Worm (Caenorhabditis elegans) whole organism, L1 larva: Measurements from ENCODE around the gene R166.3.

Source experiments
- C04F5.9 ChIP-seq: sonication (generic microtip); optimal IDR thresholded peaks from 2 replicates; lab custom pipeline; 2016; ENCODE audit warnings: missing genetic modification characterization, missing compliant biosample characterization
- C16A3.4 ChIP-seq: fragments of 150-350 bp; optimal IDR thresholded peaks from 2 replicates; lab custom pipeline; 2014; ENCODE audit warnings: missing biosample characterization, missing genetic modification characterization
- C34B4.2 ChIP-seq: sonication (generic microtip); optimal IDR thresholded peaks from 2 replicates; lab custom pipeline; 2017; ENCODE audit warnings: mild to moderate bottlenecking, missing genetic modification characterization, missing compliant biosample characterization
- F16B12.6 ChIP-seq: fragments of 150-350 bp; optimal IDR thresholded peaks from 2 replicates; lab custom pipeline; 2014; ENCODE audit warnings: missing biosample characterization, missing genetic modification characterization
- alr-1 ChIP-seq: fragments of 200-800 bp; sonication (Bioruptor generic); optimal IDR thresholded peaks from 2 replicates; lab custom pipeline; 2018; ENCODE audit warnings: borderline replicate concordance, mild to moderate bottlenecking, missing genetic modification characterization, missing compliant biosample characterization
- ama-1 ChIP-seq: fragments of 150-350 bp; optimal IDR thresholded peaks from 2 replicates; lab custom pipeline; 2014
- ceh-63 ChIP-seq: fragments of 200-800 bp; sonication (Bioruptor generic); optimal IDR thresholded peaks from 2 replicates; lab custom pipeline; 2018; ENCODE audit warnings: mild to moderate bottlenecking, missing genetic modification characterization, missing compliant biosample characterization
- ceh-8 ChIP-seq: fragments of 200-800 bp; sonication (Bioruptor generic); optimal IDR thresholded peaks from 2 replicates; lab custom pipeline; 2018; ENCODE audit warnings: mild to moderate bottlenecking, missing genetic modification characterization, moderate library complexity, missing compliant biosample characterization
- ceh-88 ChIP-seq: fragments of 200-800 bp; sonication (Bioruptor generic); IDR thresholded peaks from 2 replicates; pipeline ENCODE4 v1.3.6; 2022; ENCODE audit warnings: missing genetic modification characterization, missing compliant biosample characterization
- ceh-90 ChIP-seq: sonication (generic microtip); optimal IDR thresholded peaks from 2 replicates; lab custom pipeline; 2016; ENCODE audit warnings: missing genetic modification characterization, missing compliant biosample characterization
- dpl-1 ChIP-seq, 3 experiments: fragments of 150-350 bp in 2 of 3; sonication (generic microtip) in 1 of 3; optimal IDR thresholded peaks; 2 replicates each; lab custom pipeline; 2014 to 2017; ENCODE audit warnings: missing biosample characterization in 3 of 3, missing genetic modification characterization in 3 of 3, missing genetic modification reagents in 3 of 3
- dsc-1 ChIP-seq: sonication (generic microtip); optimal IDR thresholded peaks from 2 replicates; lab custom pipeline; 2016; ENCODE audit warnings: mild to moderate bottlenecking, missing genetic modification characterization, missing compliant biosample characterization
- efl-1 ChIP-seq, 4 experiments: fragments of 150-350 bp; optimal IDR thresholded peaks in 3 of 4; peaks in 1 of 4; 1 replicate in 1 of 4; 2 replicates in 3 of 4; lab custom pipeline; 2014; ENCODE audit warnings: missing biosample characterization in 2 of 4, missing genetic modification characterization in 2 of 4, missing genetic modification reagents in 2 of 4
- efl-3 ChIP-seq: fragments of 200-800 bp; sonication (Bioruptor generic); optimal IDR thresholded peaks from 2 replicates; lab custom pipeline; 2018; ENCODE audit warnings: mild to moderate bottlenecking, missing genetic modification characterization, missing compliant biosample characterization
- egl-13 ChIP-seq: sonication (generic microtip); optimal IDR thresholded peaks from 2 replicates; lab custom pipeline; 2016; ENCODE audit warnings: missing genotype, missing genetic modification reagents, missing genetic modification characterization, missing compliant biosample characterization
- egl-27 ChIP-seq, 2 experiments: fragments of 150-350 bp in 1 of 2; sonication (generic microtip); optimal IDR thresholded peaks; 3 replicates each; lab custom pipeline; 2017 to 2018; ENCODE audit warnings: missing biosample characterization in 2 of 2, missing genetic modification characterization in 2 of 2, missing genetic modification reagents in 2 of 2
- elt-2 ChIP-seq: sonication (generic microtip); optimal IDR thresholded peaks from 2 replicates; lab custom pipeline; 2016; ENCODE audit warnings: missing genetic modification characterization, mild to moderate bottlenecking, inconsistent platforms, missing compliant biosample characterization, missing genetic modification reagents
- elt-3 ChIP-seq, 6 experiments: fragments of 150-350 bp in 1 of 6; sonication (generic microtip); optimal IDR thresholded peaks; 2 replicates each; lab custom pipeline; 2017 to 2018; ENCODE audit warnings: missing biosample characterization in 6 of 6, missing genetic modification characterization in 6 of 6, inconsistent platforms in 1 of 6
- fkh-8 ChIP-seq: sonication (generic microtip); optimal IDR thresholded peaks from 2 replicates; lab custom pipeline; 2016; ENCODE audit warnings: mild to moderate bottlenecking, missing genetic modification characterization, missing compliant biosample characterization
- grh-1 ChIP-seq: fragments of 200-800 bp; sonication (Bioruptor generic); IDR thresholded peaks from 2 replicates; pipeline ENCODE4 v1.3.6; 2022; ENCODE audit warnings: missing genetic modification reagents, missing genetic modification characterization, missing compliant biosample characterization
- hlh-17 ChIP-seq: fragments of 200-800 bp; sonication (Bioruptor generic); optimal IDR thresholded peaks from 2 replicates; lab custom pipeline; 2018; ENCODE audit warnings: missing genetic modification characterization, mild to moderate bottlenecking, missing compliant biosample characterization, moderate library complexity, borderline replicate concordance
- hlh-4 ChIP-seq: sonication (generic microtip); optimal IDR thresholded peaks from 2 replicates; lab custom pipeline; 2016; ENCODE audit warnings: mild to moderate bottlenecking, missing genetic modification characterization, missing compliant biosample characterization
- irx-1 ChIP-seq: sonication (generic microtip); optimal IDR thresholded peaks from 2 replicates; lab custom pipeline; 2016; ENCODE audit warnings: missing genetic modification characterization, missing compliant biosample characterization
- jun-1 ChIP-seq: fragments of 150-350 bp; optimal IDR thresholded peaks from 2 replicates; lab custom pipeline; 2014; ENCODE audit warnings: missing biosample characterization, missing genetic modification reagents, missing genetic modification characterization
- lin-13 ChIP-seq: fragments of 150-350 bp; optimal IDR thresholded peaks from 2 replicates; lab custom pipeline; 2014; ENCODE audit warnings: missing biosample characterization, missing genetic modification reagents, missing genetic modification characterization
- lin-14 ChIP-seq: fragments of 200-800 bp; sonication (Bioruptor generic); optimal IDR thresholded peaks from 2 replicates; lab custom pipeline; 2018; ENCODE audit warnings: mild to moderate bottlenecking, missing genetic modification characterization, moderate library complexity, missing compliant biosample characterization
- lin-15B ChIP-seq: fragments of 150-350 bp; sonication (generic microtip); optimal IDR thresholded peaks from 3 replicates; lab custom pipeline; 2014; ENCODE audit warnings: missing biosample characterization, missing genetic modification characterization
- lin-35 ChIP-seq, 2 experiments: fragments of 150-350 bp; optimal IDR thresholded peaks; 2 replicates each; lab custom pipeline; 2014; ENCODE audit warnings: missing biosample characterization in 2 of 2, missing genetic modification characterization in 2 of 2, missing genetic modification reagents in 2 of 2
- lin-39 ChIP-seq: fragments of 150-350 bp; optimal IDR thresholded peaks from 2 replicates; lab custom pipeline; 2014; ENCODE audit warnings: missing biosample characterization, missing genetic modification reagents, missing genetic modification characterization
- lsy-2 ChIP-seq, 2 experiments: fragments of 150-350 bp; optimal IDR thresholded peaks; 2 replicates each; lab custom pipeline; 2014; ENCODE audit warnings: missing biosample characterization in 2 of 2, missing genetic modification characterization in 2 of 2
- mdl-1 ChIP-seq, 2 experiments: fragments of 150-350 bp; optimal IDR thresholded peaks; 2 replicates each; lab custom pipeline; 2014 to 2017; ENCODE audit warnings: missing biosample characterization in 2 of 2, missing genetic modification characterization in 2 of 2, inconsistent platforms in 1 of 2
- mep-1 ChIP-seq: fragments of 150-350 bp; optimal IDR thresholded peaks from 2 replicates; lab custom pipeline; 2014; ENCODE audit warnings: missing biosample characterization, missing genetic modification characterization
- nhr-11 ChIP-seq: fragments of 150-350 bp; optimal IDR thresholded peaks from 2 replicates; lab custom pipeline; 2014; ENCODE audit warnings: missing biosample characterization, missing genetic modification characterization
- nhr-20 ChIP-seq: sonication (generic microtip); optimal IDR thresholded peaks from 2 replicates; lab custom pipeline; 2016; ENCODE audit warnings: mild to moderate bottlenecking, missing genetic modification characterization, missing compliant biosample characterization
- nhr-71 ChIP-seq: sonication (generic microtip); optimal IDR thresholded peaks from 2 replicates; lab custom pipeline; 2016; ENCODE audit warnings: mild to moderate bottlenecking, missing genetic modification characterization, moderate library complexity, missing compliant biosample characterization
- nhr-90 ChIP-seq: sonication (generic microtip); optimal IDR thresholded peaks from 2 replicates; lab custom pipeline; 2016; ENCODE audit warnings: mild to moderate bottlenecking, missing genetic modification characterization, missing compliant biosample characterization; ENCODE audit not compliant: poor library complexity
- pax-3 ChIP-seq: fragments of 200-800 bp; sonication (Bioruptor generic); optimal IDR thresholded peaks from 2 replicates; lab custom pipeline; 2018; ENCODE audit warnings: mild to moderate bottlenecking, missing genetic modification characterization, moderate library complexity, missing compliant biosample characterization
- rnt-1 ChIP-seq: sonication (generic microtip); optimal IDR thresholded peaks from 2 replicates; lab custom pipeline; 2016; ENCODE audit warnings: mild to moderate bottlenecking, missing genetic modification characterization, moderate library complexity, missing compliant biosample characterization
- skn-1 ChIP-seq: fragments of 150-350 bp; optimal IDR thresholded peaks from 2 replicates; lab custom pipeline; 2014; ENCODE audit warnings: missing biosample characterization, missing genetic modification characterization
- snpc-4 ChIP-seq: fragments of 150-350 bp; optimal IDR thresholded peaks from 2 replicates; lab custom pipeline; 2014; ENCODE audit warnings: missing biosample characterization, missing genetic modification characterization
- sptf-1 ChIP-seq: fragments of 150-350 bp; optimal IDR thresholded peaks from 2 replicates; lab custom pipeline; 2014; ENCODE audit warnings: missing biosample characterization, missing genetic modification characterization
- swsn-7 ChIP-seq: sonication (generic microtip); optimal IDR thresholded peaks from 2 replicates; lab custom pipeline; 2016; ENCODE audit warnings: missing genetic modification characterization, missing compliant biosample characterization
- tbx-2 ChIP-seq: sonication (generic microtip); optimal IDR thresholded peaks from 2 replicates; lab custom pipeline; 2016; ENCODE audit warnings: missing genetic modification characterization, missing compliant biosample characterization
- unc-130 ChIP-seq: fragments of 150-350 bp; optimal IDR thresholded peaks from 2 replicates; lab custom pipeline; 2017; ENCODE audit warnings: missing biosample characterization, missing genetic modification characterization, inconsistent platforms
- unc-86 ChIP-seq: sonication (generic microtip); optimal IDR thresholded peaks from 2 replicates; lab custom pipeline; 2016; ENCODE audit warnings: missing genetic modification characterization, missing compliant biosample characterization
- xbp-1 ChIP-seq: sonication (generic microtip); optimal IDR thresholded peaks from 2 replicates; lab custom pipeline; 2016; ENCODE audit warnings: missing genetic modification characterization, missing compliant biosample characterization
- zag-1 ChIP-seq: fragments of 150-350 bp; optimal IDR thresholded peaks from 2 replicates; lab custom pipeline; 2014; ENCODE audit warnings: missing biosample characterization, missing genetic modification characterization
- ztf-4 ChIP-seq: fragments of 150-350 bp; optimal IDR thresholded peaks from 2 replicates; lab custom pipeline; 2014; ENCODE audit warnings: missing biosample characterization, missing genetic modification characterization

Gene R166.3

ce11 chrII:10558345-10558744 lies 19.2 kb upstream of the R166.3 start (continued):
- TF ChIP-seq lin-15B (tag; lab: Kevin White, UChicago) = no peak
- TF ChIP-seq hlh-4 = no peak
- TF ChIP-seq mep-1 (tag; lab: Kevin White, UChicago) = peak; percentile 18
- no peak for TF ChIP-seq fkh-8 (tag; lab: Kevin White, UChicago)
- no peak for TF ChIP-seq ceh-88
- no peak for TF ChIP-seq F16B12.6 (tag; lab: Kevin White, UChicago)
- TF ChIP-seq skn-1 (tag; lab: Kevin White, UChicago) = no peak
- TF ChIP-seq nhr-11 (tag; lab: Kevin White, UChicago) = peak; percentile 1
- no peak for TF ChIP-seq elt-2 (tag; lab: Kevin White, UChicago)
- no peak for TF ChIP-seq sptf-1
- no peak for TF ChIP-seq tbx-2 (tag; lab: Kevin White, UChicago)
- TF ChIP-seq lin-39 (tag; lab: Kevin White, UChicago) = no peak
- no peak for TF ChIP-seq swsn-7 (tag; lab: Kevin White, UChicago)
- TF ChIP-seq efl-1 (optimal IDR thresholded peaks at IDR 0.05; lab: Kevin White, UChicago) = peak in 1 of 2 experiments; percentile 3
- peak in 1 of 2 experiments; percentile 89 for TF ChIP-seq efl-1 (GFP tag; optimal IDR thresholded peaks at IDR 0.05 in 1 of 2; lab: Kevin White, UChicago)
- TF ChIP-seq C04F5.9 (tag; lab: Kevin White, UChicago) = no peak
- no peak for TF ChIP-seq egl-27 (tag; optimal IDR thresholded peaks at IDR 0.05; lab: Kevin White, UChicago)
- peak; percentile 41 to 43 for TF ChIP-seq lsy-2 (tag; optimal IDR thresholded peaks at IDR 0.05; lab: Kevin White, UChicago)

- TF ChIP-seq C34B4.2 = no peak
- peak; percentile 52 for TF ChIP-seq tbx-2 (tag; lab: Kevin White, UChicago)
- no peak for TF ChIP-seq sptf-1
- 0 out of 2 replicates have a peak, but pooled peaks have one; percentile 28 for TF ChIP-seq grh-1
- no peak for TF ChIP-seq efl-3 (GFP tag; lab: Kevin White, UChicago)
- no peak for TF ChIP-seq nhr-11 (tag; lab: Kevin White, UChicago)
- peak; percentile 13 for TF ChIP-seq rnt-1 (tag; lab: Kevin White, UChicago)
- TF ChIP-seq fkh-8 (tag; lab: Kevin White, UChicago) = peak; percentile 8
- no peak for TF ChIP-seq ceh-88
- peak; percentile 73 for TF ChIP-seq skn-1 (tag; lab: Kevin White, UChicago)
- TF ChIP-seq lin-35 (GFP tag; optimal IDR thresholded peaks at IDR 0.05; lab: Kevin White, UChicago) = peak; percentile 30 to 77
- peak; percentile 72 for TF ChIP-seq nhr-90 (tag; lab: Kevin White, UChicago)
- TF ChIP-seq ama-1 (lab: Kevin White, UChicago) = peak; percentile 67
- TF ChIP-seq ztf-4 (tag; lab: Kevin White, UChicago) = peak; percentile 21
- peak; percentile 85 for TF ChIP-seq nhr-20 (tag; lab: Kevin White, UChicago)
- peak; percentile 37 for TF ChIP-seq swsn-7 (tag; lab: Kevin White, UChicago)
- no peak for TF ChIP-seq alr-1 (tag; lab: Kevin White, UChicago)
- no peak for TF ChIP-seq hlh-17 (GFP tag; lab: Kevin White, UChicago)
- TF ChIP-seq nhr-71 (tag; lab: Kevin White, UChicago) = peak; percentile 92
- no peak for TF ChIP-seq zag-1 (tag; lab: Kevin White, UChicago)
- no peak for TF ChIP-seq ceh-8 (GFP tag; lab: Kevin White, UChicago)
- TF ChIP-seq irx-1 (tag; lab: Kevin White, UChicago) = peak; percentile 53
- TF ChIP-seq elt-2 (tag; lab: Kevin White, UChicago) = peak; percentile 22
- peak; percentile 23 to 29 (median 28) for TF ChIP-seq dpl-1 (GFP tag; optimal IDR thresholded peaks at IDR 0.05; lab: Kevin White, UChicago)
- TF ChIP-seq unc-86 (tag; lab: Kevin White, UChicago) = no peak
- peak; percentile 30 for TF ChIP-seq xbp-1 (tag; lab: Kevin White, UChicago)
- peak; percentile 51 for TF ChIP-seq C16A3.4 (tag; lab: Kevin White, UChicago)
- TF ChIP-seq unc-130 (tag; lab: Kevin White, UChicago) = no peak
- no peak for TF ChIP-seq ceh-63
- TF ChIP-seq mdl-1 (tag; optimal IDR thresholded peaks at IDR 0.05; lab: Kevin White, UChicago) = peak in 1 of 2 experiments; percentile 47
- TF ChIP-seq lin-14 (GFP tag; lab: Kevin White, UChicago) = peak; percentile 79
- TF ChIP-seq dsc-1 (tag; lab: Kevin White, UChicago) = no peak
- TF ChIP-seq lin-13 (GFP tag; lab: Kevin White, UChicago) = peak; percentile 11
- TF ChIP-seq elt-3 (tag; optimal IDR thresholded peaks at IDR 0.05; lab: Kevin White, UChicago) = peak in 2 of 6 experiments; percentile 44 to 85
- TF ChIP-seq jun-1 = no peak
- TF ChIP-seq efl-1 (optimal IDR thresholded peaks at IDR 0.05; lab: Kevin White, UChicago) = peak in 1 of 2 experiments; percentile 26
- peak in 1 of 2 experiments; percentile 31 for TF ChIP-seq efl-1 (GFP tag; optimal IDR thresholded peaks at IDR 0.05 in 1 of 2; lab: Kevin White, UChicago)
- peak; percentile 15 for TF ChIP-seq pax-3 (tag; lab: Kevin White, UChicago)
- TF ChIP-seq egl-13 (tag; lab: Kevin White, UChicago) = no peak
- TF ChIP-seq ceh-90 (tag; lab: Kevin White, UChicago) = no peak
- TF ChIP-seq snpc-4 (tag; lab: Kevin White, UChicago) = peak; percentile 26
Observed at ce11 chrII:10557206-10557574, 18.1 kb upstream of the R166.3 start.
